Worm (Caenorhabditis elegans) whole organism, L1 larva: ENCODE data around the gene C08F8.15.
A peak's percentile ranks its signal among the peaks of the same experiment; 100 is the strongest.

Source experiments
- C04F5.9 ChIP-seq: sonication (generic microtip); optimal IDR thresholded peaks from 2 replicates; lab custom pipeline; 2016; ENCODE audit warnings: missing genetic modification characterization, missing compliant biosample characterization
- C16A3.4 ChIP-seq: fragments of 150-350 bp; optimal IDR thresholded peaks from 2 replicates; lab custom pipeline; 2014; ENCODE audit warnings: missing biosample characterization, missing genetic modification characterization
- F16B12.6 ChIP-seq: fragments of 150-350 bp; optimal IDR thresholded peaks from 2 replicates; lab custom pipeline; 2014; ENCODE audit warnings: missing biosample characterization, missing genetic modification characterization
- Y116A8C.19 ChIP-seq: sonication (generic microtip); optimal IDR thresholded peaks from 2 replicates; lab custom pipeline; 2016; ENCODE audit warnings: missing compliant biosample characterization, missing genetic modification characterization, borderline replicate concordance
- aha-1 ChIP-seq: fragments of 150-350 bp; optimal IDR thresholded peaks from 2 replicates; lab custom pipeline; 2014; ENCODE audit warnings: missing biosample characterization, missing genetic modification characterization
- aly-2 ChIP-seq: fragments of 150-350 bp; optimal IDR thresholded peaks from 2 replicates; lab custom pipeline; 2014; ENCODE audit warnings: missing biosample characterization, missing genetic modification characterization
- ama-1 ChIP-seq: fragments of 150-350 bp; optimal IDR thresholded peaks from 2 replicates; lab custom pipeline; 2014
- blmp-1 ChIP-seq: fragments of 150-350 bp; optimal IDR thresholded peaks from 2 replicates; lab custom pipeline; 2014; ENCODE audit warnings: missing biosample characterization, missing genetic modification characterization
- ceh-8 ChIP-seq: fragments of 200-800 bp; sonication (Bioruptor generic); optimal IDR thresholded peaks from 2 replicates; lab custom pipeline; 2018; ENCODE audit warnings: mild to moderate bottlenecking, missing genetic modification characterization, moderate library complexity, missing compliant biosample characterization
- ceh-82 ChIP-seq, 3 experiments: fragments of 150-350 bp in 1 of 3; sonication (generic microtip) in 2 of 3; optimal IDR thresholded peaks; 2 replicates each; lab custom pipeline; 2014 to 2017; ENCODE audit warnings: missing biosample characterization in 3 of 3, missing genetic modification characterization in 3 of 3
- ces-1 ChIP-seq: fragments of 150-350 bp; optimal IDR thresholded peaks from 2 replicates; lab custom pipeline; 2014; ENCODE audit warnings: missing biosample characterization, missing genetic modification reagents, missing genetic modification characterization
- dpl-1 ChIP-seq, 3 experiments: fragments of 150-350 bp in 2 of 3; sonication (generic microtip) in 1 of 3; optimal IDR thresholded peaks; 2 replicates each; lab custom pipeline; 2014 to 2017; ENCODE audit warnings: missing biosample characterization in 3 of 3, missing genetic modification characterization in 3 of 3, missing genetic modification reagents in 3 of 3
- dsc-1 ChIP-seq: sonication (generic microtip); optimal IDR thresholded peaks from 2 replicates; lab custom pipeline; 2016; ENCODE audit warnings: mild to moderate bottlenecking, missing genetic modification characterization, missing compliant biosample characterization
- efl-1 ChIP-seq, 4 experiments: fragments of 150-350 bp; optimal IDR thresholded peaks in 3 of 4; peaks in 1 of 4; 1 replicate in 1 of 4; 2 replicates in 3 of 4; lab custom pipeline; 2014; ENCODE audit warnings: missing biosample characterization in 2 of 4, missing genetic modification characterization in 2 of 4, missing genetic modification reagents in 2 of 4
- egl-13 ChIP-seq: sonication (generic microtip); optimal IDR thresholded peaks from 2 replicates; lab custom pipeline; 2016; ENCODE audit warnings: missing genotype, missing genetic modification reagents, missing genetic modification characterization, missing compliant biosample characterization
- elt-2 ChIP-seq: sonication (generic microtip); optimal IDR thresholded peaks from 2 replicates; lab custom pipeline; 2016; ENCODE audit warnings: missing genetic modification characterization, mild to moderate bottlenecking, inconsistent platforms, missing compliant biosample characterization, missing genetic modification reagents
- fkh-4 ChIP-seq: sonication (generic microtip); optimal IDR thresholded peaks from 2 replicates; lab custom pipeline; 2016; ENCODE audit warnings: missing compliant biosample characterization, missing genetic modification characterization, borderline replicate concordance
- grh-1 ChIP-seq: fragments of 200-800 bp; sonication (Bioruptor generic); IDR thresholded peaks from 2 replicates; pipeline ENCODE4 v1.3.6; 2022; ENCODE audit warnings: missing genetic modification reagents, missing genetic modification characterization, missing compliant biosample characterization
- hlh-4 ChIP-seq: sonication (generic microtip); optimal IDR thresholded peaks from 2 replicates; lab custom pipeline; 2016; ENCODE audit warnings: mild to moderate bottlenecking, missing genetic modification characterization, missing compliant biosample characterization
- hpl-2 ChIP-seq: fragments of 150-350 bp; optimal IDR thresholded peaks from 2 replicates; lab custom pipeline; 2014; ENCODE audit warnings: missing biosample characterization, missing genetic modification reagents, missing genetic modification characterization
- irx-1 ChIP-seq: sonication (generic microtip); optimal IDR thresholded peaks from 2 replicates; lab custom pipeline; 2016; ENCODE audit warnings: missing genetic modification characterization, missing compliant biosample characterization
- lin-39 ChIP-seq: fragments of 150-350 bp; optimal IDR thresholded peaks from 2 replicates; lab custom pipeline; 2014; ENCODE audit warnings: missing biosample characterization, missing genetic modification reagents, missing genetic modification characterization
- lsy-2 ChIP-seq, 2 experiments: fragments of 150-350 bp; optimal IDR thresholded peaks; 2 replicates each; lab custom pipeline; 2014; ENCODE audit warnings: missing biosample characterization in 2 of 2, missing genetic modification characterization in 2 of 2
- mab-9 ChIP-seq: fragments of 200-800 bp; sonication (Bioruptor generic); IDR thresholded peaks from 2 replicates; pipeline ENCODE4 v1.3.6; 2022; ENCODE audit warnings: missing genetic modification reagents, missing genetic modification characterization, missing compliant biosample characterization
- mdl-1 ChIP-seq, 2 experiments: fragments of 150-350 bp; optimal IDR thresholded peaks; 2 replicates each; lab custom pipeline; 2014 to 2017; ENCODE audit warnings: missing biosample characterization in 2 of 2, missing genetic modification characterization in 2 of 2, inconsistent platforms in 1 of 2
- mef-2 ChIP-seq: fragments of 150-350 bp; optimal IDR thresholded peaks from 2 replicates; lab custom pipeline; 2014; ENCODE audit warnings: missing biosample characterization, missing genetic modification characterization
- mep-1 ChIP-seq: fragments of 150-350 bp; optimal IDR thresholded peaks from 2 replicates; lab custom pipeline; 2014; ENCODE audit warnings: missing biosample characterization, missing genetic modification characterization
- nhr-11 ChIP-seq: fragments of 150-350 bp; optimal IDR thresholded peaks from 2 replicates; lab custom pipeline; 2014; ENCODE audit warnings: missing biosample characterization, missing genetic modification characterization
- nhr-19 ChIP-seq: fragments of 200-800 bp; sonication (Bioruptor generic); conservative IDR thresholded peaks from 2 replicates; pipeline ENCODE4 v1.3.6; 2022; ENCODE audit warnings: missing genetic modification characterization, missing compliant biosample characterization
- nhr-90 ChIP-seq: sonication (generic microtip); optimal IDR thresholded peaks from 2 replicates; lab custom pipeline; 2016; ENCODE audit warnings: mild to moderate bottlenecking, missing genetic modification characterization, missing compliant biosample characterization; ENCODE audit not compliant: poor library complexity
- pax-3 ChIP-seq: fragments of 200-800 bp; sonication (Bioruptor generic); optimal IDR thresholded peaks from 2 replicates; lab custom pipeline; 2018; ENCODE audit warnings: mild to moderate bottlenecking, missing genetic modification characterization, moderate library complexity, missing compliant biosample characterization
- rnt-1 ChIP-seq: sonication (generic microtip); optimal IDR thresholded peaks from 2 replicates; lab custom pipeline; 2016; ENCODE audit warnings: mild to moderate bottlenecking, missing genetic modification characterization, moderate library complexity, missing compliant biosample characterization
- skn-1 ChIP-seq: fragments of 150-350 bp; optimal IDR thresholded peaks from 2 replicates; lab custom pipeline; 2014; ENCODE audit warnings: missing biosample characterization, missing genetic modification characterization
- sup-37 ChIP-seq: fragments of 200-800 bp; sonication (Bioruptor generic); optimal IDR thresholded peaks from 2 replicates; lab custom pipeline; 2018; ENCODE audit warnings: mild to moderate bottlenecking, missing genetic modification characterization, missing compliant biosample characterization
- swsn-7 ChIP-seq: sonication (generic microtip); optimal IDR thresholded peaks from 2 replicates; lab custom pipeline; 2016; ENCODE audit warnings: missing genetic modification characterization, missing compliant biosample characterization
- tbx-2 ChIP-seq: sonication (generic microtip); optimal IDR thresholded peaks from 2 replicates; lab custom pipeline; 2016; ENCODE audit warnings: missing genetic modification characterization, missing compliant biosample characterization
- tlp-1 ChIP-seq: fragments of 150-350 bp; optimal IDR thresholded peaks from 2 replicates; lab custom pipeline; 2014; ENCODE audit warnings: missing biosample characterization, missing genetic modification characterization
- unc-130 ChIP-seq: fragments of 150-350 bp; optimal IDR thresholded peaks from 2 replicates; lab custom pipeline; 2017; ENCODE audit warnings: missing biosample characterization, missing genetic modification characterization, inconsistent platforms
- unc-98 ChIP-seq: fragments of 200-800 bp; sonication (Bioruptor generic); IDR thresholded peaks from 2 replicates; pipeline ENCODE4 v1.3.6; 2022; ENCODE audit warnings: missing genetic modification characterization, missing compliant biosample characterization
- xbp-1 ChIP-seq: sonication (generic microtip); optimal IDR thresholded peaks from 2 replicates; lab custom pipeline; 2016; ENCODE audit warnings: missing genetic modification characterization, missing compliant biosample characterization
- zag-1 ChIP-seq: fragments of 150-350 bp; optimal IDR thresholded peaks from 2 replicates; lab custom pipeline; 2014; ENCODE audit warnings: missing biosample characterization, missing genetic modification characterization
- zip-4 ChIP-seq: fragments of 200-800 bp; sonication (Bioruptor generic); optimal IDR thresholded peaks from 2 replicates; lab custom pipeline; 2018; ENCODE audit warnings: mild to moderate bottlenecking, missing genetic modification characterization, moderate library complexity, missing compliant biosample characterization
- ztf-11 ChIP-seq, 2 experiments: sonication (generic microtip); optimal IDR thresholded peaks; 2 replicates each; lab custom pipeline; 2016 to 2017; ENCODE audit warnings: missing genetic modification characterization in 2 of 2, missing biosample characterization in 1 of 2, missing compliant biosample characterization in 1 of 2
- ztf-4 ChIP-seq: fragments of 150-350 bp; optimal IDR thresholded peaks from 2 replicates; lab custom pipeline; 2014; ENCODE audit warnings: missing biosample characterization, missing genetic modification characterization

The C08F8.15 gene

ce11 chrIV:11179123-11179740, 18.6 kb upstream of the C08F8.15 start, which contains the start of gene cpt-2 (continued):
- TF ChIP-seq lsy-2 (tag; optimal IDR thresholded peaks at IDR 0.05; lab: Kevin White, UChicago) (peak; percentile 90 to 93), lin-39 (tag; lab: Kevin White, UChicago) (peak; percentile 86), mdl-1 (tag; optimal IDR thresholded peaks at IDR 0.05; lab: Kevin White, UChicago) (peak in 1 of 2 experiments; percentile 86), aha-1 (peak; percentile 16), zip-4 (peak; percentile 49), pax-3 (tag; lab: Kevin White, UChicago) (peak; percentile 72), dsc-1 (tag; lab: Kevin White, UChicago) (peak; percentile 91), swsn-7 (tag; lab: Kevin White, UChicago) (peak; percentile 91), F16B12.6 (tag; lab: Kevin White, UChicago) (peak; percentile 53), ztf-11 (tag; optimal IDR thresholded peaks at IDR 0.05; lab: Kevin White, UChicago) (peak in 1 of 2 experiments; percentile 69), C16A3.4 (tag; lab: Kevin White, UChicago) (peak; percentile 74), fkh-4 (peak; percentile 49), nhr-19 (peak; percentile 95), ztf-4 (peak; percentile 64), efl-1 (optimal IDR thresholded peaks at IDR 0.05; lab: Kevin White, UChicago) (peak; percentile 81 to 86), efl-1 (GFP tag; optimal IDR thresholded peaks at IDR 0.05 in 1 of 2; lab: Kevin White, UChicago) (peak; percentile 80 to 98), ceh-82 (tag; optimal IDR thresholded peaks at IDR 0.05; lab: Kevin White, UChicago) (peak; percentile 77 to 93 (median 89)), hpl-2 (GFP tag; lab: Kevin White, UChicago) (peak; percentile 66), ceh-8 (GFP tag; lab: Kevin White, UChicago) (peak; percentile 91), C04F5.9 (tag; lab: Kevin White, UChicago) (peak; percentile 58), mef-2 (tag; lab: Kevin White, UChicago) (peak; percentile 20), egl-13 (tag; lab: Kevin White, UChicago) (peak; percentile 77), tbx-2 (tag; lab: Kevin White, UChicago) (peak; percentile 91), aly-2 (tag; lab: Kevin White, UChicago) (peak; percentile 54), nhr-11 (tag; lab: Kevin White, UChicago) (peak; percentile 83), zag-1 (tag; lab: Kevin White, UChicago) (peak; percentile 80), mab-9 (GFP tag; lab: Robert Waterston, UW) (peak; percentile 89), ama-1 (lab: Kevin White, UChicago) (peak; percentile 37), skn-1 (tag; lab: Kevin White, UChicago) (peak; percentile 76), unc-98 (GFP tag; lab: Robert Waterston, UW) (peak; percentile 76), mep-1 (tag; lab: Kevin White, UChicago) (peak; percentile 91), nhr-90 (tag; lab: Kevin White, UChicago) (peak; percentile 93), unc-130 (tag; lab: Kevin White, UChicago) (peak; percentile 94), grh-1 (GFP tag; lab: Robert Waterston, UW) (peak; percentile 89), blmp-1 (tag; lab: Kevin White, UChicago) (peak; percentile 56), xbp-1 (tag; lab: Kevin White, UChicago) (peak; percentile 91)

DNA sequence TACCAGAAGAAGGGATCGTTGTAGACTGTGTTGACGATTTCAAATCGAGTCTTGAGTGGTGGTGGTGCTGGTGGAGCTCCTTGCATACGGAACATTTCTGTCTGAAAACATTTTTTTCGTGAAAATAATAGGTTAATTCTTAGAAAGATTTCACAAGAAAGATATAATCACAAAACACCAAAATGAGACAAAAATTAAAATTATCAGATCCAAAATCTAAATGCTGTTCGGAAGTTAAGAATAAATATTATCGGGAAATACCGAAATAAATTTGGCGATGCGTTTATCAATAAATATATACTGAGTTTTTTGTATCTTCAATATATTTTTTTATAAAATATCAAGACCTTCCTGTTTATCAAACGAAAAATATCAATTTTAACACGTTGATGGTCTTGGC, 17.9 kb upstream of the C08F8.15 start, which contains the start of gene C08F8.9:
TSS of gene C08F8.9 (minus strand) at position 101 of the 400 bp plus-strand sequence.
- TF ChIP-seq dpl-1 (GFP tag; optimal IDR thresholded peaks at IDR 0.05; lab: Kevin White, UChicago) = no peak
- no peak for TF ChIP-seq dsc-1 (tag; lab: Kevin White, UChicago)
- TF ChIP-seq mep-1 (tag; lab: Kevin White, UChicago) = no peak
- no peak for TF ChIP-seq tlp-1

ce11 chrIV:11176967-11177366, 16.4 kb upstream of the C08F8.15 start, which contains the start of gene rap-3:
TSS of gene rap-3 (plus strand) at chrIV:11177267.
- TF ChIP-seq nhr-19 (no peak), C04F5.9 (tag; lab: Kevin White, UChicago) (no peak), rnt-1 (tag; lab: Kevin White, UChicago) (no peak), Y116A8C.19 (tag; lab: Kevin White, UChicago) (no peak), efl-1 (optimal IDR thresholded peaks at IDR 0.05; lab: Kevin White, UChicago) (no peak), efl-1 (GFP tag; optimal IDR thresholded peaks at IDR 0.05 in 1 of 2; lab: Kevin White, UChicago) (no peak), ceh-82 (tag; optimal IDR thresholded peaks at IDR 0.05; lab: Kevin White, UChicago) (no peak), hlh-4 (tag; lab: Kevin White, UChicago) (no peak), elt-2 (tag; lab: Kevin White, UChicago) (no peak), nhr-11 (tag; lab: Kevin White, UChicago) (no peak), mab-9 (GFP tag; lab: Robert Waterston, UW) (no peak), ces-1 (GFP tag; lab: Kevin White, UChicago) (no peak), irx-1 (no peak), sup-37 (no peak)
